Fruit fly (Drosophila melanogaster): ENCODE measurements around the gene rho.

DNA sequence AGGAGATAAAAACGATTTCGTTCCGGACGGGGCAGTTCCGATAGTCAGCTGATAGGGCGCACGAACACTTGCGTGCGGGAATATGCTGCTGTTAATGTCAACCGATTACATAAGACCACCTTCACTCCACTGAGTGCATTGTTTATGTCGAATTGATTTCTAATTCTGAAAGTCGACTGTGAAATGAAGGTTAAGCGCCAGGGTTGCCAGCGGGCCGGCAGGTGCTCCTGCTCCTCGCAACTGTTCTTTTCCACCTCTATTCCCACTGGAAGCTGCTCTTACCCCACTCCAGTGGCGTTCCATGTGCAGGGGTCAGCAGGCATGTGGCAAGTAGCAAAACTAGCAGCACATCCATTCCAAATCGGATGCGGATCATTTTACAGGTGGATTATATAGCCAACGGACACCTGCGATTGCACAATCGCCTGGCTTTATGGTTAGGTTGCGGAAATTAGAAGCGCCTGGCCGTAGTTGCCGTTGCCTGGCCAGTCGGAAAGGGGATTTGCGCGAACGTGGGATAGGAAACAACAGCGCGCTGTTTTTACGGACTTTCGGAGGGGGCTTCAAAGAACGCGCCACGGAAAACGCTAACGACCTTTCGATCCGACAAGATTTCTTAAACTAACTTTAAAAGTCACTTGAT is 53.1 kb downstream of the rho start, which contains the start of gene cue:
- TF ChIP-seq CG15710 (tag; optimal IDR thresholded peaks at IDR 0.05) (no peak), CG17806 (tag; optimal IDR thresholded peaks at IDR 0.05) (no peak), CG10348 (GFP tag; IDR thresholded peaks at IDR 0.05) (no peak), Pif1A (GFP tag; optimal IDR thresholded peaks at IDR 0.05) (no peak), EcR (GFP tag; optimal IDR thresholded peaks at IDR 0.05) (no peak), CG4496 (GFP tag; IDR thresholded peaks at IDR 0.05) (no peak), CG32121 (GFP tag; IDR thresholded peaks at IDR 0.05) (no peak), CG34367 (tag; optimal IDR thresholded peaks at IDR 0.05) (no peak), CG13204 (GFP tag; optimal IDR thresholded peaks at IDR 0.05) (no peak), Snoo (tag; optimal IDR thresholded peaks at IDR 0.05) (no peak), CG9948 (tag; optimal IDR thresholded peaks at IDR 0.05) (no peak), gl (tag; optimal IDR thresholded peaks at IDR 0.05) (no peak), CG8159 (tag; optimal IDR thresholded peaks at IDR 0.05) (no peak), CG14655 (GFP tag; optimal IDR thresholded peaks at IDR 0.05) (no peak)
